Worm (Caenorhabditis elegans) whole organism, L4/young adult: ENCODE data around the gene msp-49.

Experiments
- W03F9.2 ChIP-seq: fragments of 150-350 bp; optimal IDR thresholded peaks from 2 replicates; lab custom pipeline; 2014; ENCODE audit warnings: missing biosample characterization, missing genetic modification characterization
- him-1 ChIP-seq: sonication (generic microtip); optimal IDR thresholded peaks from 2 replicates; lab custom pipeline; 2016; ENCODE audit warnings: missing genotype, missing genetic modification reagents, missing genetic modification characterization, missing compliant biosample characterization

DNA sequence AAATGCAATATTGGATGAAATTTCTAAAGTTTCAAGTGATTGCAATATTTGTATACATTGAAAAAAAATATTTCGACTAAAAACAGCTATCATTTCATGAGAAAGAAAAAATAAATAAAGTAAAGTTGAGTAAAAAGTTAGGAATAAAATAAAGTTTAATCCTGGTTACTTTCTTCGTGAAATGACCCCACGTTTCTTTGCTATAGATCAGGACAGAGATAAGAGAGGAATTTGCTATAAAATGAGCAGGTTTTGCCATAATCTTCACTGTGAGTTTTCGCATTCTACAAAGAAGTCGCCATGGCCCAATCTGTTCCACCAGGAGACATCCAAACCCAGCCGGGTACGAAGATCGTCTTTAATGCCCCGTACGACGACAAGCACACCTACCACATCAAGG, at the start of gene msp-49:
- TF ChIP-seq W03F9.2 (no peak), him-1 (tag; lab: Kevin White, UChicago) (no peak)
